Fruit fly (Drosophila melanogaster): ENCODE results near the gene Tengl2.

The Tengl2 gene

DNA sequence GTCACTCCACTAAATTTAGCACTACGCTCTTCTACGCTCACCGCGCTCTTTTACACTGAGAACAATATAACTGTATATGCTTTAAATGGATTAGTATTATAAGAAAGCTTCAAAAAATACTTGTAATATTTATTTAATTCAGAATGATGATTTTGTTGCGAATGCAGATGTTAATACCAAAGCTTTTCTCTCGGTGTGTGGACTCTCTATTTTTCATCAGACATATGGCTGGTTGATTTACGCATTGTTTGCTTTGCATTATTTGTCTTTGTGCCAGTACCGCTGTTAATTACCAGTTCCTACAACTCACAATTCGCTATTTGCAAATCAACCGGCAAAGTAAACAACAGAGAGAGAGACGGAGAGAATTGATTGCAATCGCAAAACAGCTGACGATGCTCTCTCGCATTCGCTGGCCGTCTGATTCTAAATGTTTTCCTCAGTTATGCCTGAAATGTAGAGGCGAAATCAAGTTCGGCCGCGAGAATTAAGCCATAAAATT is 17.5 kb downstream of the Tengl2 start (continued):
- TF ChIP-seq Eip93F (GFP tag; optimal IDR thresholded peaks at IDR 0.05), result peak; percentile 95
- TF ChIP-seq acj6 (GFP tag; optimal IDR thresholded peaks at IDR 0.05), result peak; percentile 98
- peak; percentile 98 for TF ChIP-seq CG3032 (tag; optimal IDR thresholded peaks at IDR 0.05)
- peak; percentile 99 for TF ChIP-seq CG10631 (GFP tag; optimal IDR thresholded peaks at IDR 0.05)
- TF ChIP-seq CG1621 (tag; optimal IDR thresholded peaks at IDR 0.05), result peak; percentile 98
- TF ChIP-seq CG6792 (GFP tag; optimal IDR thresholded peaks at IDR 0.05), result peak; percentile 99
- TF ChIP-seq CG9139 (GFP tag; optimal IDR thresholded peaks at IDR 0.05), result peak; percentile 97
- TF ChIP-seq pdm3 (GFP tag; optimal IDR thresholded peaks at IDR 0.05), result peak; percentile 99
- TF ChIP-seq Sox15 (GFP tag; optimal IDR thresholded peaks at IDR 0.05), result peak; percentile 95

DNA sequence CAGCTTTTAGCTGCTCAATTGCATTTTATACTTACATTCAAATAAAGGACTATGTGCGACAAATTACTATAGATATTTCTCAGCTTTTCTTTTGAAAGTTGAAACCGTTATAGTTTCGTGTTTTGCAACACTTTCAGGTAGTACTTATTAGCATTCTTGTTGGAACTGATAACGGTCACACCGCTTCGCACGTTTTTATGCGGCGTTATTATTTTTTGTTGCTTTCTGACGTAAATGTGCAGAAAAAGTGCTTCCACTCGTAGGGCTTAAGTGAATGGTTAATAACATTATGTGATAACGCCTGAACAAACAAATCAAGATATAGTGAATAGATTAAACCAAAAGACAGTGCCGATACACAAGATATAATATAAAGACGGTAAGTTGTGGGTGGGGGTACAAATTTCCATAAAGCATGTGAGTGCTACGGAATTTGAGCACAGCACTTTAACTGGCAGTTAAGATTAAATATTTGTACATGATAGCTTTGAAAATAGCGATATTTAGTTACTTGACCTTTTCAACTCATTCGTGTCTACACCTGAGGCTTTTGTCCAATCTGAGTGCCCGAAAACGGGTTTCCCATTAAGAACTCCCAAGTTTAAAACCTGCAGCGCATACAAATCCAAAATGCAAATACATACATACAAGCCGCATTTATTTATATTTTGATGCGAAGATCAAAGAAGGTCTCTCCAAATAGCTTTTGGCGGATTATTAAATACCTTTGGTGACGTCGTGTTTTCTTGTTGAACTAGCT is 18.4 kb downstream of the Tengl2 start, which contains the start of gene papi:
papi (plus strand) TSS at position 176 of the 760 bp plus-strand sequence.
- no peak for TF ChIP-seq CG3919 (GFP tag; optimal IDR thresholded peaks at IDR 0.05)
- TF ChIP-seq CG3032 (tag; optimal IDR thresholded peaks at IDR 0.05), result no peak
- peak; percentile 16 for TF ChIP-seq esn (GFP tag; optimal IDR thresholded peaks at IDR 0.05)
- peak; percentile 26 for TF ChIP-seq vri (GFP tag; optimal IDR thresholded peaks at IDR 0.05)
- peak; percentile 31 for TF ChIP-seq fkh (GFP tag; optimal IDR thresholded peaks at IDR 0.05)
- no peak for TF ChIP-seq CG6792 (GFP tag; optimal IDR thresholded peaks at IDR 0.05)
- TF ChIP-seq CG10669 (GFP tag; optimal IDR thresholded peaks at IDR 0.05), result no peak
- TF ChIP-seq CG8319 (GFP tag; optimal IDR thresholded peaks at IDR 0.05), result no peak
- TF ChIP-seq Hr4 (GFP tag; optimal IDR thresholded peaks at IDR 0.05), result no peak
- TF ChIP-seq svp (GFP tag), result peak; percentile 53
- TF ChIP-seq CG1621 (tag; optimal IDR thresholded peaks at IDR 0.05), result peak; percentile 4
- peak; percentile 62 for TF ChIP-seq Eip78C (GFP tag)
- no peak for TF ChIP-seq Met (GFP tag; optimal IDR thresholded peaks at IDR 0.05)
- TF ChIP-seq Sox102F (GFP tag; optimal IDR thresholded peaks at IDR 0.05), result no peak
- TF ChIP-seq cyc (GFP tag; optimal IDR thresholded peaks at IDR 0.05), result no peak
- no peak for TF ChIP-seq Sox15 (GFP tag; optimal IDR thresholded peaks at IDR 0.05)
- no peak for TF ChIP-seq CG6854 (GFP tag; optimal IDR thresholded peaks at IDR 0.05)
- TF ChIP-seq Blimp-1 (GFP tag; optimal IDR thresholded peaks at IDR 0.05), result no peak
- TF ChIP-seq Eip75B (GFP tag; optimal IDR thresholded peaks at IDR 0.05), result no peak
- TF ChIP-seq CG10631 (GFP tag; optimal IDR thresholded peaks at IDR 0.05), result no peak

DNA sequence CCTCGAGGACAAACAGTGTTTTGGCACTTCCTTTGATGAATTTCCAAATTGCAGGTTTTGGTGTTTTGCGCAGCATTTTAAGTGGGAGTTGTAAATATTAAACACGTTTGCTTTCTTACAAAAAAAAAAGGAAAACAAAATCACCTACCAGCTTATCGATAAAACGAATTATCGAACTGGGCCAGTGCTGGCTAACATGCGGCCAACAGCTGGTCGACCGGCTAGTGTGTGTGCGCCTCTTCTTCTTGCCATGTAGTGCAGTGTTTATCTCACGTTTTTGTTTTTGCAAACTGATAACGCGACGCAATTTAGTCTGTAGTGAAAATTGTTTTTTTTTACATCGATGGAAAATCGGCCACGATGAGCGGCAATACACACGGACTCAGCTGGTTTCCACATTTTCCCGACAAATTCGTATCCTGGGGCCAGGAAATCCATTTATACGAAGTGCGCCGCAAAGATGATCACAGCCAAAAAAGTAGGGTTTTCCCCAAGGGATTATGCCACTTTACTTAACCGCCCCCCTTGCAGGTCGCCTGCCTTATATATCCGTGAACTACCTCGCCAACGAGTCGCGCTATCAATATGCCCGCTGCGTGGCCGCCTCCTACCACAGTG is 22.0 kb downstream of the Tengl2 start, which contains the start of the genes CG15386, CG42371 and mio:
CG15386 (minus strand) TSS at position 180 of the 618 bp plus-strand sequence.
CG42371 (minus strand) TSS at position 180 of the 618 bp plus-strand sequence.
mio (plus strand) TSS at position 224 of the 618 bp plus-strand sequence.
- TF ChIP-seq esn (GFP tag; optimal IDR thresholded peaks at IDR 0.05) (peak; percentile 42), acj6 (GFP tag; optimal IDR thresholded peaks at IDR 0.05) (no peak), Ets96B (tag; optimal IDR thresholded peaks at IDR 0.05) (peak; percentile 11), Eip78C (GFP tag) (peak; percentile 59), CG3032 (tag; optimal IDR thresholded peaks at IDR 0.05) (peak; percentile 5), topi (GFP tag; optimal IDR thresholded peaks at IDR 0.05) (peak; percentile 38), cyc (GFP tag; optimal IDR thresholded peaks at IDR 0.05) (peak; percentile 1), Sox14 (GFP tag; optimal IDR thresholded peaks at IDR 0.05) (peak; percentile 30), CG6854 (GFP tag; optimal IDR thresholded peaks at IDR 0.05) (peak; percentile 11), CG10669 (GFP tag; optimal IDR thresholded peaks at IDR 0.05) (no peak), Ets21C (GFP tag; optimal IDR thresholded peaks at IDR 0.05) (no peak), fkh (GFP tag; optimal IDR thresholded peaks at IDR 0.05) (peak; percentile 35), Lpt (GFP tag; optimal IDR thresholded peaks at IDR 0.05) (no peak), fd59A (GFP tag; optimal IDR thresholded peaks at IDR 0.05) (no peak), ss (GFP tag; optimal IDR thresholded peaks at IDR 0.05) (peak in 1 of 2 experiments; percentile 51)

DNA sequence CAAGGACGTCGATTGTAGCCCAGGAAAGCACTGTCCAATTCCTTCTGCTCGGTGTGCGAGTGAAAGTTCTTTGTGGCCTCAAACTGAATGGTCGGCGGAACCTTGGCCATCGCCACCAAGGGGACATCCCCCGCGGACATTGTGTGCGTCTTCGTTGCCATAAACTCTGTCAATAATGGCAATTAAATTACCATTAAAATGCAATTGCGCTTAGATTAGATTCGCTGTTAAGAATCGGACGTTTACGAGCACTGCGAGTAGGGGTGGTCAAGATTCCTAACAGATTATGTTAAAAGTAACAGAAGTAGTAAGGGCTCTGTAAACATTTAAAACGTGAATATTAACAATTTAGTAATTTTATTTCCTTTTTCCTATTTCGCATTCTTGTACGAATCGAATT is 23.1 kb downstream of the Tengl2 start, which contains the start of gene daed:
daed (minus strand) TSS at position 247 of the 400 bp plus-strand sequence.
- TF ChIP-seq esn (GFP tag; optimal IDR thresholded peaks at IDR 0.05) (peak; percentile 18), CG16779 (tag; optimal IDR thresholded peaks at IDR 0.05) (no peak)

All from whole organism, prepupa.